Worm (Caenorhabditis elegans) whole organism, L4 larva: ENCODE measurements around the gene srh-100.
A peak's percentile ranks its signal among the peaks of the same experiment; 100 is the strongest.

Experiments used
- R02D3.7 ChIP-seq: fragments of 150-350 bp; sonication (generic microtip); optimal IDR thresholded peaks from 3 replicates; lab custom pipeline; 2014; ENCODE audit warnings: missing biosample characterization, missing genetic modification characterization
- T20F7.1 ChIP-seq: fragments of 200-800 bp; sonication (Bioruptor generic); optimal IDR thresholded peaks from 2 replicates; lab custom pipeline; 2018; ENCODE audit warnings: mild to moderate bottlenecking, missing genetic modification characterization, missing compliant biosample characterization
- Y105C5A.15 ChIP-seq: fragments of 200-800 bp; sonication (Bioruptor generic); IDR thresholded peaks from 2 replicates; pipeline ENCODE4 v1.3.6; 2022; ENCODE audit warnings: missing genetic modification characterization, missing compliant biosample characterization
- Y5F2A.4 ChIP-seq: fragments of 200-800 bp; sonication (Bioruptor generic); optimal IDR thresholded peaks from 2 replicates; lab custom pipeline; 2018; ENCODE audit warnings: mild to moderate bottlenecking, missing genetic modification characterization, missing compliant biosample characterization
- aha-1 ChIP-seq: fragments of 150-350 bp; peaks from one replicate; lab custom pipeline; 2014; ENCODE audit warnings: missing biosample characterization, missing genetic modification characterization
- aly-2 ChIP-seq: sonication (generic microtip); optimal IDR thresholded peaks from 2 replicates; lab custom pipeline; 2018; ENCODE audit warnings: missing biosample characterization, missing genetic modification characterization
- ceh-44 ChIP-seq: fragments of 200-800 bp; sonication (Bioruptor generic); IDR thresholded peaks from 2 replicates; pipeline ENCODE4 v1.3.6; 2022; ENCODE audit warnings: missing genetic modification reagents, missing genetic modification characterization, missing compliant biosample characterization
- cey-2 ChIP-seq: sonication (generic microtip); optimal IDR thresholded peaks from 3 replicates; lab custom pipeline; 2017; ENCODE audit warnings: missing genetic modification characterization, mild to moderate bottlenecking, missing compliant biosample characterization, antibody characterized with exemption, borderline replicate concordance; ENCODE audit not compliant: insufficient read depth
- daf-16 ChIP-seq, 3 experiments: sonication (generic microtip); optimal IDR thresholded peaks; 2 replicates each; lab custom pipeline; 2016 to 2017; ENCODE audit warnings: missing genetic modification characterization in 3 of 3, missing genetic modification reagents in 3 of 3, mild to moderate bottlenecking in 2 of 3, missing compliant biosample characterization in 2 of 3, missing biosample characterization in 1 of 3, moderate library complexity in 1 of 3
- daf-8 ChIP-seq: fragments of 200-800 bp; sonication (Bioruptor generic); IDR thresholded peaks from 2 replicates; pipeline ENCODE4 v1.3.6; 2022; ENCODE audit warnings: missing genetic modification characterization, missing compliant biosample characterization
- duxl-1 ChIP-seq: sonication (generic microtip); optimal IDR thresholded peaks from 2 replicates; lab custom pipeline; 2016; ENCODE audit warnings: mild to moderate bottlenecking, missing genetic modification characterization, moderate library complexity, missing compliant biosample characterization; ENCODE audit not compliant: poor library complexity
- gei-8 ChIP-seq: fragments of 200-800 bp; sonication (Bioruptor generic); optimal IDR thresholded peaks from 2 replicates; lab custom pipeline; 2018; ENCODE audit warnings: mild to moderate bottlenecking, missing genetic modification characterization, missing compliant biosample characterization
- hmg-1.1 ChIP-seq: fragments of 200-800 bp; sonication (Bioruptor generic); IDR thresholded peaks from 2 replicates; pipeline ENCODE4 v1.3.6; 2022; ENCODE audit warnings: missing genetic modification reagents, missing genetic modification characterization, missing compliant biosample characterization
- lin-15B ChIP-seq: fragments of 150-350 bp; sonication (generic microtip); optimal IDR thresholded peaks from 3 replicates; lab custom pipeline; 2014; ENCODE audit warnings: missing biosample characterization, missing genetic modification characterization
- lin-38 ChIP-seq: fragments of 200-800 bp; sonication (Bioruptor generic); IDR thresholded peaks from 2 replicates; pipeline ENCODE4 v1.3.6; 2022; ENCODE audit warnings: missing genetic modification reagents, missing genetic modification characterization, missing compliant biosample characterization
- lir-3 ChIP-seq: sonication (generic microtip); optimal IDR thresholded peaks from 2 replicates; lab custom pipeline; 2016; ENCODE audit warnings: mild to moderate bottlenecking, missing genetic modification characterization, missing compliant biosample characterization
- madf-9 ChIP-seq: fragments of 200-800 bp; sonication (Bioruptor generic); conservative IDR thresholded peaks from 2 replicates; pipeline ENCODE4 v1.3.6; 2022; ENCODE audit warnings: missing genetic modification reagents, missing genetic modification characterization, missing compliant biosample characterization
- mdt-29 ChIP-seq: fragments of 200-800 bp; sonication (Bioruptor generic); IDR thresholded peaks from 2 replicates; pipeline ENCODE4 v1.3.6; 2022; ENCODE audit warnings: missing genetic modification reagents, missing genetic modification characterization, missing compliant biosample characterization
- mxl-2 ChIP-seq: fragments of 200-800 bp; sonication (Bioruptor generic); conservative IDR thresholded peaks from 2 replicates; pipeline ENCODE4 v1.3.6; 2022; ENCODE audit warnings: missing genetic modification reagents, missing genetic modification characterization, missing compliant biosample characterization
- nhr-10 ChIP-seq: fragments of 150-350 bp; optimal IDR thresholded peaks from 2 replicates; lab custom pipeline; 2014; ENCODE audit warnings: missing biosample characterization, missing genetic modification characterization
- nhr-102 ChIP-seq: sonication (generic microtip); optimal IDR thresholded peaks from 2 replicates; lab custom pipeline; 2016; ENCODE audit warnings: mild to moderate bottlenecking, missing genetic modification characterization, moderate library complexity, missing compliant biosample characterization
- nhr-11 ChIP-seq: fragments of 150-350 bp; optimal IDR thresholded peaks from 2 replicates; lab custom pipeline; 2014; ENCODE audit warnings: missing biosample characterization, missing genetic modification characterization
- nhr-237 ChIP-seq: sonication (generic microtip); optimal IDR thresholded peaks from 2 replicates; lab custom pipeline; 2017; ENCODE audit warnings: missing biosample characterization, missing genetic modification characterization
- nhr-28 ChIP-seq: fragments of 150-350 bp; optimal IDR thresholded peaks from 2 replicates; lab custom pipeline; 2014; ENCODE audit warnings: missing biosample characterization, missing genetic modification characterization
- nhr-48 ChIP-seq: sonication (generic microtip); optimal IDR thresholded peaks from 2 replicates; lab custom pipeline; 2016; ENCODE audit warnings: mild to moderate bottlenecking, missing genetic modification characterization, missing compliant biosample characterization
- nhr-77 ChIP-seq: fragments of 150-350 bp; optimal IDR thresholded peaks from 2 replicates; lab custom pipeline; 2014; ENCODE audit warnings: missing biosample characterization, missing genetic modification characterization
- php-3 ChIP-seq: fragments of 200-800 bp; sonication (Bioruptor generic); IDR thresholded peaks from 2 replicates; pipeline ENCODE4 v1.3.6; 2022; ENCODE audit warnings: missing genetic modification reagents, missing genetic modification characterization, missing compliant biosample characterization
- snpc-1.2 ChIP-seq: fragments of 200-800 bp; sonication (Bioruptor generic); IDR thresholded peaks from 2 replicates; pipeline ENCODE4 v1.3.6; 2022; ENCODE audit warnings: missing genetic modification reagents, missing genetic modification characterization, missing compliant biosample characterization
- spr-1 ChIP-seq: sonication (generic microtip); optimal IDR thresholded peaks from 2 replicates; lab custom pipeline; 2016; ENCODE audit warnings: mild to moderate bottlenecking, missing genetic modification characterization, missing compliant biosample characterization
- spr-3 ChIP-seq: fragments of 200-800 bp; sonication (Bioruptor generic); optimal IDR thresholded peaks from 2 replicates; lab custom pipeline; 2018; ENCODE audit warnings: mild to moderate bottlenecking, missing genetic modification characterization, missing compliant biosample characterization
- unc-130 ChIP-seq: sonication (generic microtip); optimal IDR thresholded peaks from 2 replicates; lab custom pipeline; 2016; ENCODE audit warnings: missing genetic modification reagents, missing genetic modification characterization, missing compliant biosample characterization
- unc-62 ChIP-seq, 3 experiments: fragments of 150-350 bp in 1 of 3; sonication (generic microtip); optimal IDR thresholded peaks in 2 of 3; peaks in 1 of 3; 1 replicate in 1 of 3; 2 replicates in 2 of 3; lab custom pipeline; 2014 to 2017; ENCODE audit warnings: missing biosample characterization in 3 of 3, missing genetic modification characterization in 3 of 3, missing genetic modification reagents in 3 of 3, missing genotype in 1 of 3
- zag-1 ChIP-seq: fragments of 150-350 bp; optimal IDR thresholded peaks from 2 replicates; lab custom pipeline; 2014; ENCODE audit warnings: missing biosample characterization, missing genetic modification characterization
- zip-11 ChIP-seq: fragments of 200-800 bp; sonication (Bioruptor generic); IDR thresholded peaks from 2 replicates; pipeline ENCODE4 v1.3.6; 2022; ENCODE audit warnings: missing genetic modification characterization, missing compliant biosample characterization

The srh-100 gene

DNA sequence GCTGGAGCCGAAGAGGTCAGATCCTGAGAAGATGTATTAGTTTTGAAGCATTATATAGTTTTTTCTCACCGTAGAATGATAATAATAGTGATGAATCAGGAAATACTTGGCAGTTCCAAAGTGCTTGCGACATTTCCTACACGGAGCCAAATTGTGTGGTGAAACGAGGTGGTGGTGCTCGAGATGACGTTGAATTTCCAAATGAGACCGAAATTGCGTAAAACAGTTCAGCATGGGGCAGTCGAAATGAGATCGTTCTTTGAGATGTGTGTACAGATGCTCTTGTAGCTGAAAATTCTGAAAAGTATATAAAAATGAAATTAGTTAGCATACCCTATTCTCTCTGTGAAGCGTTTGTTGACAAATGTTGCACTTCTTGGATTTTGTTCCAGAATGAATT lies 13.5 kb upstream of the srh-100 start, which contains the start of gene C46E10.8:
Gene C46E10.8 (minus strand): TSS at position 101 of the 400 bp plus-strand sequence.
- TF ChIP-seq unc-62 (GFP tag; optimal IDR thresholded peaks at IDR 0.05 in 1 of 2; lab: Kevin White, UChicago) = peak in 1 of 2 experiments; percentile 28
- TF ChIP-seq unc-62 (tag; optimal IDR thresholded peaks at IDR 0.05; lab: Kevin White, UChicago) = no peak
- TF ChIP-seq nhr-48 (tag; lab: Kevin White, UChicago) = no peak
- no peak for TF ChIP-seq lin-15B (tag; lab: Kevin White, UChicago)
- no peak for TF ChIP-seq madf-9
- no peak for TF ChIP-seq duxl-1 (tag; lab: Kevin White, UChicago)
- TF ChIP-seq Y5F2A.4 (GFP tag; lab: Kevin White, UChicago) = no peak

DNA sequence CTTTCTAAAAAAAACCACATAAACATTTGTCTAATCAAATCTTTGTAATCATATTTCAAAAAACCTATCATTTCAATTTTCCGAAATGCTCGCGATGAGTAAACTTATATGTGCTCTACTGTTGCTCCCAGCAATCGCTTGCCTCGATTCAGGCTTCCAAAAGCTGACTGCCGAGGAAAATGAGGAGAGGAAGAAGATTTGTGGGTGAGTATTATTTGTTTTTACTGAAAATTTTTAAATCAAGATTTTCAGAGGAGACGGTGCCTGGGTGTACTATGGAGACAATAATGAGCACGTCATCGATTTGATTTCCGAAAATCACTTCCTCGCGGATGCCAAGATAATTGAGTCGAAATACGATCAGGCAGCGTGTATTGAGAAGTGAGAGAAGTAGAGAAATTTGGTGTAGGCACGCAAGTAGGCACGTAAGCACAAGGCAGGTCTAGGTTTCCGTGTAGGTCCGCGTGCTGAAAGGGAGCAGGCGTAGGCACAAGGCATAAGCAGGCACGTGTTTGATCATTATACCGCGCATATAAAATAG lies 9.8 kb upstream of the srh-100 start, which contains the start of gene C46E10.1:
Gene C46E10.1 (plus strand): TSS at position 51 of the 541 bp plus-strand sequence.
- no peak for TF ChIP-seq lin-38 (GFP tag; lab: Robert Waterston, UW)
- no peak for TF ChIP-seq gei-8 (GFP tag; lab: Kevin White, UChicago)
- no peak for TF ChIP-seq mxl-2 (GFP tag; lab: Robert Waterston, UW)
- TF ChIP-seq unc-130 (GFP tag; lab: Kevin White, UChicago) = no peak
- TF ChIP-seq aha-1 (tag; lab: Kevin White, UChicago) = peak; percentile 90
- no peak for TF ChIP-seq R02D3.7 (tag; lab: Kevin White, UChicago)
- no peak for TF ChIP-seq spr-3 (GFP tag; lab: Kevin White, UChicago)
- TF ChIP-seq nhr-237 (tag; lab: Kevin White, UChicago) = no peak

DNA sequence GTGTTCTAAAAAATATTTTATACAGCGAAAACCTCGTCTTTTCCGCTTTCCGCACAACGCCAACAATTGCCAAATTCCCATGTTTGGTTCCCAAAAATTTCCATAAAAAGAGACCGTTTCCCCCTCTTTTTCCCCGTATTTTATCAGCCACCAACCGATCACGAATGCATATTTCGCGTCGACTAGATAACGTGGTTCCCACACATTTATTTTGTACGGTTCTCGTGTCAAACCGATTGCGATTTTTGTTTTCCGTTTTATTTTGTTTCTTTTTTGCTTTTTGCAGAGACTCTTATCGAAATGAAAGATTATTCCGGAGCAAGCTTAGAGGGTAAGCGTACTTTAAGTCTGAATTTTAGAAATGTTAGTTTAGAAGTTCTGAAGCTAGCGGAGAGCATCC lies 6.5 kb upstream of the srh-100 start, which contains the start of gene C46E10.3:
Gene C46E10.3 (plus strand): TSS at position 301 of the 400 bp plus-strand sequence.
- TF ChIP-seq php-3 (GFP tag; lab: Robert Waterston, UW) = no peak
- no peak for TF ChIP-seq aly-2 (tag; lab: Kevin White, UChicago)
- TF ChIP-seq ceh-44 (GFP tag; lab: Robert Waterston, UW) = no peak
- no peak for TF ChIP-seq daf-8 (GFP tag; lab: Robert Waterston, UW)
- no peak for TF ChIP-seq nhr-102 (tag; lab: Kevin White, UChicago)
- no peak for TF ChIP-seq nhr-10 (tag; lab: Kevin White, UChicago)
- TF ChIP-seq snpc-1.2 = no peak
- no peak for TF ChIP-seq gei-8 (GFP tag; lab: Kevin White, UChicago)
- no peak for TF ChIP-seq nhr-28 (tag; lab: Kevin White, UChicago)
- TF ChIP-seq mdt-29 (GFP tag; lab: Robert Waterston, UW) = no peak
- no peak for TF ChIP-seq Y5F2A.4 (GFP tag; lab: Kevin White, UChicago)

DNA sequence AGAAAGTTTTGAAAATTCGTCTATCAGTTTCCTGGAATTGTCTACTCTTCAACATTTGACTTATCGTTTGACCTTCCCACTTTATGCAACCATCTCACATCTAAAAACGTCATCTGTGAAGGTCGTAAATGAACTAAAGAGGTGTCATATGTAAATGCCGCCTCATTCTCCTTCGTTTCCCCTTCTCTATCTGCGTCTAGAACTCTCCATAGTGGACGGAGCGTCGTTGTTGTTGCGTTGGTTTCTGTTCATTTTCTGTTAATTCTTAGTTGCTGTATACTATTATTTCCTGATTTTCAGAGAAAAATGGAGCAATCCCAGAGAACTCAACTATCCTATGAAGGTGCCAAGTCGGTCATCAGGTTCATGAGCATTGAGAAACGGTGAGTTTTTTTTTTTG lies 2.5 kb upstream of the srh-100 start, which contains the start of gene fbxc-52:
Gene fbxc-52 (plus strand): TSS at position 301 of the 400 bp plus-strand sequence.
- TF ChIP-seq zip-11 (GFP tag; lab: Robert Waterston, UW) = no peak
- TF ChIP-seq gei-8 (GFP tag; lab: Kevin White, UChicago) = no peak
- TF ChIP-seq nhr-77 (tag; lab: Kevin White, UChicago) = no peak
- TF ChIP-seq lir-3 = no peak
- TF ChIP-seq unc-62 (GFP tag; optimal IDR thresholded peaks at IDR 0.05 in 1 of 2; lab: Kevin White, UChicago) = no peak
- no peak for TF ChIP-seq unc-62 (tag; optimal IDR thresholded peaks at IDR 0.05; lab: Kevin White, UChicago)
- no peak for TF ChIP-seq zag-1 (tag; lab: Kevin White, UChicago)
- TF ChIP-seq cey-2 (tag; lab: Kevin White, UChicago) = no peak
- TF ChIP-seq T20F7.1 (GFP tag; lab: Kevin White, UChicago) = no peak
- no peak for TF ChIP-seq hmg-1.1 (GFP tag; lab: Robert Waterston, UW)
- no peak for TF ChIP-seq daf-16 (GFP tag; optimal IDR thresholded peaks at IDR 0.05; lab: Kevin White, UChicago)
- no peak for TF ChIP-seq daf-16 (tag; optimal IDR thresholded peaks at IDR 0.05; lab: Kevin White, UChicago)
- no peak for TF ChIP-seq php-3 (GFP tag; lab: Robert Waterston, UW)
- no peak for TF ChIP-seq nhr-11 (tag; lab: Kevin White, UChicago)
- no peak for TF ChIP-seq Y105C5A.15
- TF ChIP-seq spr-1 (tag; lab: Kevin White, UChicago) = no peak
- TF ChIP-seq, all 104 proteins: peak for 0
